Fruit fly (Drosophila melanogaster) whole organism, larva: Measurements from ENCODE around the gene CG31102.
A peak's percentile ranks its signal among the peaks of the same experiment; 100 is the strongest.

Experiments used
- noc ChIP-seq: fragments of 200-800 bp; sonication (Bioruptor generic); optimal IDR thresholded peaks from 3 replicates; lab custom pipeline; 2019; ENCODE audit warnings: missing biosample characterization, mild to moderate bottlenecking, missing genetic modification characterization, moderate library complexity

The CG31102 gene

DNA sequence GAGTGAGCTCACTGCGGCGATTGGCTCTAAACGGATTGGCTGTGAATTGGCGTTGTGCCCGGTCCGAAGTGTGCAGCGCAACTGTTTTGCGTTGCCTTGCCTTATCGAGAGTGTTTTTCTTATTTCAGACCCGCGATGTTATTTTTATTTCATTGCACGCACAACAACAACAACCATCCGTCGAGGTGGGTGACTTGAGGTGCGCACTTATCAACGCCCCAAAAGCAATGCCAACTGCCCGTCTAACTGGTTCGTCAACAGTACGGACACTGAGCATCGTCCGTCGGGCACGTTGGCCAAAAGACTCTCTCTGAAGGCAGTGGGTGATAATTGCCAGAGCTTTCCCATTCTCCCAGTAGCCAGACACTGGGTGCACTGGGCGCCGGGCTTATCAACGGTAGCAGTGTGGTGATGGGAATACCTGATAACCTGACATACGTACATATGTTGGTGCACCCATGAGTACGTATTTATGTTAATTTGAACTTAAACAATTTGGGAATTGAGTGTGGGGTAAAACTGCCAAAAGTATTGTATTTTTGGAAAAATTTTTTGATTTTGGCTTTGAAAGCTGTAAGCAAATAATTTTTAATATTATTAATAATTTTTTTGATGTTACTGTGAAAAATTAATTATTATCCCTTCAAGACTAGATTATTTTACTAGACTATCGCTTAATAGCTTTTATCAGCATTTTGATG is at the start of gene CG31102:
Gene CG31102, minus strand, starts transcription at position 275 of the 701 bp plus-strand sequence.
- TF ChIP-seq noc (tag; lab: Kevin White, UChicago) = peak; percentile 65

DNA sequence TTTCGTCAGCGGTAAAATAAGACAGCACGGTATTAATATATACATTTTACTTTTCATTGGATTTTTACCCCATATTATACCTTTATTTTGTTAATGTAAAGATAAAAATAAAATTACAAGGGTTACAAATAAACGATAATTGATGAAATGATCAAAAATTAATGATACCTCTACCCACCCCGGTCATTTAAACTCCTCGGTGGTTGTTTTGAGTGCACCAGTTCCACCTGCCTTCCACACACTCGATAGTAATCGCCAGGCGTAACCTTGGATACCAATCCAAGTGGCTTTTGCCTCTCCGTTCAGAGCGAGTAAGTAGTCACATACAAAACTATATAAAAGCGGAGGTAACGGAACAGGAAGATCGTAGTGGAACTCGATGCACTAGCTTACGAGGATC is 44.6 kb upstream of the CG31102 start, which contains the start of gene rha:
Gene rha, plus strand, starts transcription at position 301 of the 400 bp plus-strand sequence.
- TF ChIP-seq noc (tag; lab: Kevin White, UChicago) = no peak

DNA sequence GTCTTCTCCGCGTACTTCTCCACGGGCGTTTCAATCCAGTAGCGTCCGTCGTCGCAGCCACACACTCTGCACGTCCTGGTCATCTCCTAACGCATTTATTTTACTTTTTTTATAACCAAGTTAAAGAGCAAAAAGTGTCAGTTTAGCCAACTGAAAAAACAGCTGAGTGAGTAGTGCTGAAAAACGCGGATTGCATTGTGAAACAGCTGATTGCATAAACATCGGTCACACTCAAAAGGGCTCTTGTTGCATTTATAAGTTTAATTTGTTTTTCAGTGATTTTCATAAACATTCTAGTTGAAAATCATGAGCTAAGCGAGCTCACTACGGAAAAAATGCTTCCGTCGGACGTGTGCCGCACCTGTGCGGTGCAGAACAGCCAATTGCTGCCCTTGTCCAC is 39.7 kb upstream of the CG31102 start, which contains the start of the genes CG10669 and CG11902:
Gene CG10669, minus strand, starts transcription at position 179 of the 400 bp plus-strand sequence.
Gene CG11902, plus strand, starts transcription at position 193 of the 400 bp plus-strand sequence.
- TF ChIP-seq noc (tag; lab: Kevin White, UChicago) = no peak

DNA sequence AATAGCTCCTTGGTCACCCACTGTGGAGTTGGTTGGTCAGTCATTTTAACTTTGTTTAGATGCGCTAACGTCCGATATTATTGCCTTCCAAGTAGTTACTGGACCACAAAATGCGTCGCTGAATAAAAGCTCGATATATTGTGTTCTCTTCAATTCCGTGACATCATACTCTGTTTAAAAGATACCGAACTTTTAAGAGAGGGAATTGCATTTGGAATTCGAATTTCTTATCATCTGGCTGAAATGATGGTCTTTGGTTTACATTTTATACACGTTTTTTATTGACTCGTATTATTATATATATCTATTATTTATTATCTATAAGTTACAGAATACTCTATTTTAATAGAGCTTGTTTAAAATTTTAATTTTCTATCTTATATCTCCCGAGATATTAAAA is 35.7 kb upstream of the CG31102 start, which contains the start of gene CHKov2:
Gene CHKov2, minus strand, starts transcription at position 101 of the 400 bp plus-strand sequence.
- TF ChIP-seq noc (tag; lab: Kevin White, UChicago) = no peak

DNA sequence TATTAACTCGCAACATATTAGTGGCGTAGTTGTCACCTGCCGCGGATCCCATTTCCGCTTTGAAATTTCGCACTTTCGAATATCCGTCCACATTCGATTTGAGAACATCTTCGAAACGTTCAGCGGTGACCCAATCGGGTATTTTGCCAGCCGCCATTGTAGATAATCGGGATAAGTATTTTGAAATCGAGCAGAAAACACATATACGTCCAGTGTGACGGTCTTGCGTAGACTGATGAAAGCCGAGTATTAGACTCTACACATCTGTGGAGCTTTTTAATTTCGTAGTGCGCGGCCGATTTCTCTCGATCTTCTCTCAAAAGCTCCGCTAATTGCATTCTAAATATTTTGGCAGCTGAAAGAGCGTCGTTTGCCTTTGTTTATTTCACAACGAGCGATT is 33.7 kb upstream of the CG31102 start, which contains the start of gene CHKov1:
Gene CHKov1, minus strand, starts transcription at position 238 of the 400 bp plus-strand sequence.
- peak; percentile 48 for TF ChIP-seq noc (tag; lab: Kevin White, UChicago)

DNA sequence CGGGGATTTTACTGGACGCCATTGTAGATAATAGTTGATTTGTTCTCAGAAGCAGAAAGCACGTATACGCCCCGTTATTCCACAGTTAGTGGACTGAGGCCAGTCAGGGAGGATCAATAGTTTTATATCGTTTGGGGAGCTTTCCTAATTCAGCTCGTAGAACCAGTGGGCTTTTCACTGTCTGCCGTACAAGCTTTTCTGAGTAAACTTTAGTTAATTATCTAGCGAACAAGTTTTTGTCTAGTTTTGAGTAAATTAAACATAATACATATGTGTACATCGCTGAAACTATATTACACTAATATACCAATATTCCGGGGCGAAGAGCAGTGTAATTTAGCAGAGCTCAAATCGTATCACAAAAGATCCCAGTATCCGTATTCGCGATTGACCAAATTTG is 27.3 kb upstream of the CG31102 start, which contains the start of gene CG10562:
Gene CG10562, minus strand, starts transcription at position 101 of the 400 bp plus-strand sequence.
- TF ChIP-seq noc (tag; lab: Kevin White, UChicago) = no peak

DNA sequence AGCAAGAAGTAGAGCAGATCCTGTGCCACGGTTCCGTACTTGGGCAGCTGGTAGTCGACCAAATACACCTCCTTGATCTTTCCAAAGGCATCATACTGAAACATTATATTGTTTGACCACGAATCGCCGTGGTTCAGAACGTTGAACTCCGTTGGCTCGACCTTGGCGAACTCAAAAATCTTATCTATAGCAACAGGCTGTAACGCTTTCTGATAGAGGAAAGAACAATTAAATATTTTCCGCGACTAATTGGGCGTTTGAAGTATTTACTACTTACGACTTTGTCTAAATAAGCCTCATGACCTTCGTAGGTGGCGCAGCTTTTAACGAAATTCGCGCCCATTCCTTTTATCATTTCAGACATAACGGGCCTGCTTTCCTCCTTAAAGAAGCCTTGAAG is 26.3 kb upstream of the CG31102 start:
- no peak for TF ChIP-seq noc (tag; lab: Kevin White, UChicago)

DNA sequence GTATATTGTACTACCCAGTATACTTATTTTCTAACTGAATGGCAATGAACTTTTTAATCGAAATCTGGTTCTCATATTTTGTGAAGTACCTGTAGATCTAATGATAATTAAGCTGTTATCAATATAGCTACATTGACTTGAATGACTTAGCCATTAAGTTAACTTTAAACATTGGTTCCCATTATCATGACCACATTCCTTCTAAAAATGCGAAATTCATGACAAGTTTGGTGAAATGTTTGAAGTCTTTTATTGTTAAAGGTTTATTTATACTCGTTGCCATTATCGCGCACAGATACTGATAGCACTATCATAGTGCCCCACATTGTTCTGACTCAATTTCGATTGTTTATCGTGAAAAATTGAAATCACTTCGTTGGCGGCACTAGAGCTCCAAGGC is 25.5 kb upstream of the CG31102 start:
- TF ChIP-seq noc (tag; lab: Kevin White, UChicago) = peak; percentile 34

DNA sequence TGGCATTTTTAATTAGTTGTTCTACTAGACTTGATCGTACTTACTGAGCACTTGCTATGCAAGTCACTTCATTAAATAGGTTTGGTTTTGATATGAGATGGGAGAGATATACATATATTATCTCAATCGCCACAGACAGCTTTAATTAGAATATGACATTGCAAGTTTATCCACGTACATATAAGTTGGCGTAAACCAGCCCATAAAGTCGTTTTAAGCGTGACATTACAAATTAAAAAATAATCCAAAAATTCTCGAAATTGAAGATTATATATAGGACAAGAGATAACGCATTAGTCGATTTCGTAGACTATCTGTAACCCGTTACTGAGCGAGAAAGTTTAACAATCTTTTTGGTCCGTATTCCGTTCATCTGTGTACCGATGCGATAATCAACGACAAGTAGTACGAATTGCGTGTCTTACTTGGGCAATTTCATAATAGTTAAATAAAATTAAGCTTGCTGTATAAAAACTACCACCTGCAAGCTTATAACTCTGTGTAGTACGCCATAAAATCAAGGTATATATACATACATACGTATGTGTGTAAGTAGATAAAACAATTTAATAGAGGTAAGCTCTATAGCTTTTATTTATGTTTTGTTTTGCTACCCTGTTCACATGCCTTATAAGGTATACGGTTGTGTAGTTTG is 24.8 kb upstream of the CG31102 start, which contains the start of gene CG10560:
Gene CG10560, minus strand, starts transcription at position 51 of the 655 bp plus-strand sequence.
- no peak for TF ChIP-seq noc (tag; lab: Kevin White, UChicago)

DNA sequence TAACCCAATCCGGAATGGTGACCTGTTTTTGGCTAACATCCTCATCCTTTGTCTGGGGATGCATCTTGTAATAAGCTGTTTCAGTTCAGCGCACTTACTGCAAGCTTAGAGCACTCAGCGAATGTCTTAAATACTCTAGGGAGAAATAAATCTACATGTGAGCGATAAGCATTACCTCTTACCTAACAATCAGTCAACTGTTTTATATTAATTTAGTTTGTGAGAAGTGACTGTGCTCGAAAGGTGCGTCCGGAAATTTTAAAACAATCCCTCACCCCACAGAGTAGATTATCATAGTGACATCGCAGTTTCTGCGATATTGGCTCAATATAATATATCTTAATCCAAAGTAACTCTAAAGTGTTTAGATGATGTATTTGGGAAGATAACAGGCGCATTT is 22.6 kb upstream of the CG31102 start, which contains the start of gene CG10553:
Gene CG10553, minus strand, starts transcription at position 101 of the 400 bp plus-strand sequence.
- no peak for TF ChIP-seq noc (tag; lab: Kevin White, UChicago)

DNA sequence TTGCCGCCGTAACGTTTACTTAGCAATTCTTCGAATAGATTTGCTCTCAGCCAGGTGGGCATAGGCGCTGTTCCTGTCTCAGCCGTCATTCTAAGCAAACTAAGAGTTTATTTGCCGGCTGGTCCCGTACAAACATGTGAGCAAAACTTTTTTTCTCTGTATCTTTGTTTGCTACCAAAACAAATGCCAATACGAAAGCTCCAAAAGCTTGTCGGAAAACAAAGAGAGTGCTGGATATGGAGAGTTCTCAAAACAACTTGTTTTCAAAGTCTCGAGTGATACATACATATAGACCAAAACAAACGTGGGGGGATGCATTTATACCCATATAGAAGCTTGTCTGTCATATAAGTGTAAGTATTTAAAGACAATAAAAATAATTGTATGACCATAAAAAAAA is 20.6 kb upstream of the CG31102 start, which contains the start of gene CG10559:
Gene CG10559, minus strand, starts transcription at position 101 of the 400 bp plus-strand sequence.
- TF ChIP-seq noc (tag; lab: Kevin White, UChicago) = no peak

DNA sequence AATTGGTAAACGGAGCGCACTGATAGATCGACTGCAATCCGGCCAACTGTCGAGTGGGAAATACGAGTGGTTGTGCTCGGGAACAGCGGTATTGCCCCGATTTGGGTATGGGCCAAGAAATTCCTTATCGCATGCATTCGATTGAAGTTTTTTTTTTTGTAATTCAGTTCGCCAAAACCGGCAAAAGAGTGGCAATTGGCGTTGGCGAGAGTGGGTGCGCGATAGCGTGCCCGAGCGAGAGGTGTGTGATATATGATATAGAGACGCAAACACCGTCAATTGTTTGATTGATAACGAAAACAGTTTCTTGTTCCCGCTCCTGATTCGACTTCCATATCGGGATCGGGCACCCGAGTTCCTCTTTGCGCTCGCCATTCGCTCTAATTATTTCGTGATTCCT is 18.4 kb upstream of the CG31102 start, which contains the start of gene CG31087:
Gene CG31087, minus strand, starts transcription at position 63 of the 400 bp plus-strand sequence.
- no peak for TF ChIP-seq noc (tag; lab: Kevin White, UChicago)

DNA sequence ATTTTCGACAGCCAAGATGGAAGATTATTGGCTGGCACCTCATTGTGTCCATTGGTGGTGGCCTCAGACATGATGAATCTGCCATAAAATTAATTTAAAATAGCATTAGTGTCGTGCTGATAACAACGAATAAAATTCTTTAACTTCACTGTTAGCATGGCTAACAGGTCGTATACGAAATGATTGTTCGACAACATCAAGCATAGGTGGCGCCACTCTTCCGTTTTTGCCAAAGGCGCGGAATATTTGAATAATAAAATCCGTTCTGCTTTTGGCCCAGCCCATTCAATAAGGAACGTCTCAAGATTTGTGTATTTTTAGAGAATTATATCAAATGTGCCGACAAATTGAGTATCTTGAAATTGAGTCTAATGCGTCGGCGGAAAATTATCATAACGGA is 17.2 kb upstream of the CG31102 start:
- TF ChIP-seq noc (tag; lab: Kevin White, UChicago) = no peak

DNA sequence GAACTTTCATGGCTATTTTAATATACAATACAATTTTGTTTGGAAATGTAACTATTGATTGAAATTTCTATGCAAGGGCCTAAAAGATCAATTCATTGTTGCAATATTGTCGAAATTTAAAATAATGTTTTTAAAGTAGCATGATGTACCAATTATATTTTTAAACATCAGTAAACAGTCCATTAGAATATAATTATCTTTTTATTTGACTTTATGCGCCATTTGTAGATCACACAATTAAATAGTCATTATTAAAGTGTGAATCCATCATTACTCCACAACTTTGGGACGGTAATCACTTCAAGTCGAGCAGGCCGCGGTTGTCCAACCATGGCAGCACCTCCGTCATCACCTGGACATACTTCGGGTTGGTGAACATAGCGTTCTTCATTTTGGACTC is 15.4 kb upstream of the CG31102 start, which contains the start of gene CG31099:
Gene CG31099, minus strand, starts transcription at position 101 of the 400 bp plus-strand sequence.
- TF ChIP-seq noc (tag; lab: Kevin White, UChicago) = no peak

DNA sequence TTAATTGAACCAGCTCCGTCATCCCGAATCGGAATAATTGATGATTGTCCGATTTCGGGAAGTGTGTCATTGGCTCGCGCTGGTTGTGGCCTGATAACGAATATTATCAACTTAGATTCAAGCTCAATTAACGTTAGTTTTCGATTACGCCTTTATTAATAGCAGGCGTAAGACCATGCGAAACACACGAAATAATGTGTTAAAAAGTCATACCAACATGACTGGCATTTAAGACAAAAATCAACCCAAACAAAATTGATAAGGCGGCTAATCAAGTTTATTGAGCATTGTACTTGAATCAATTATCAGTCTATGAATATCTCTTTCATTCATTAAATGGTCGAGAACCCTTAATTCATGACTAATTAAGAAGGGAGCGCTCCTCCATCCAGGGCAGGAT is 13.8 kb upstream of the CG31102 start:
- TF ChIP-seq noc (tag; lab: Kevin White, UChicago) = peak; percentile 1

DNA sequence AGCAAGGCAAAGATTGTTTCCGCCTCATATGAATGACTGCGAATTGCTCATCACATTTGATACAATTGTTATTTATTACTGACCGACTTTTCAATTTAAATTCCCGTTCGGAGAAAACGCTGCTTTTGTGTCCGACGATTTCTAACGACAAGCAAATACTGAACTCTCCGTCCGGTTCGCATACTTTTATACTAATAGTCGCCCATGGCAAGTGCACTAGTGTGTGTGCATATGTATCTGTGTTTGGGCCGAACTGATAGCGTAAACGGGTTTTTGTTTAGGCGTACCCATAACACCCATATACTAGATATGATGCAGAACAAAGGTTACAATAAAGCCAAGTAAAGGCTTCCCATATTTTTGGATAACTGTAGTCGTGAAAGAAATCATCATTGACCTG is 12.8 kb upstream of the CG31102 start, which contains the start of gene CG10550:
Gene CG10550, minus strand, starts transcription at position 164 of the 400 bp plus-strand sequence.
- TF ChIP-seq noc (tag; lab: Kevin White, UChicago) = no peak
